Fruit fly (Drosophila melanogaster): ENCODE data around the gene CG43125.

The CG43125 gene

dm6 chr3R:28283419-28283818 lies 20.0 kb upstream of the CG43125 start, which contains the start of gene CG34437:
Gene CG34437 (plus strand): TSS chr3R:28283719.
- TF ChIP-seq CG11617 (GFP tag; optimal IDR thresholded peaks at IDR 0.05) (no peak), Crg-1 (GFP tag; optimal IDR thresholded peaks at IDR 0.05) (no peak), CG14711 (tag; optimal IDR thresholded peaks at IDR 0.05) (no peak), CG1620 (GFP tag; optimal IDR thresholded peaks at IDR 0.05) (no peak)

- no peak for TF ChIP-seq cic (GFP tag; optimal IDR thresholded peaks at IDR 0.05)
- no peak for TF ChIP-seq pad (GFP tag; optimal IDR thresholded peaks at IDR 0.05)
- no peak for TF ChIP-seq CG12768 (GFP tag; optimal IDR thresholded peaks at IDR 0.05)
- TF ChIP-seq CG7045 (GFP tag; optimal IDR thresholded peaks at IDR 0.05), result no peak
Measured at dm6 chr3R:28282280-28282679, 18.9 kb upstream of the CG43125 start, which contains the start of gene CG34436. Gene CG34436 (plus strand): TSS chr3R:28282580.

dm6 chr3R:28264673-28265072 lies 1.3 kb upstream of the CG43125 start, which contains the start of gene CG43124:
Gene CG43124 (minus strand): TSS chr3R:28264773.
- no peak for TF ChIP-seq cic (GFP tag; optimal IDR thresholded peaks at IDR 0.05)
- TF ChIP-seq CG7101 (tag; optimal IDR thresholded peaks at IDR 0.05), result no peak
- TF ChIP-seq Crg-1 (GFP tag; optimal IDR thresholded peaks at IDR 0.05), result no peak
- TF ChIP-seq Clk (GFP tag; optimal IDR thresholded peaks at IDR 0.05), result no peak
- TF ChIP-seq CG5204 (GFP tag; optimal IDR thresholded peaks at IDR 0.05), result no peak
- no peak for TF ChIP-seq ovo (GFP tag; optimal IDR thresholded peaks at IDR 0.05)
- no peak for TF ChIP-seq CG33017 (tag; optimal IDR thresholded peaks at IDR 0.05)
- TF ChIP-seq kay (GFP tag; ENCODE audit: borderline replicate concordance), result no peak
- TF ChIP-seq Mnt (GFP tag; optimal IDR thresholded peaks at IDR 0.05), result no peak
- TF ChIP-seq pad (GFP tag; optimal IDR thresholded peaks at IDR 0.05), result no peak
- TF ChIP-seq CG12768 (GFP tag; optimal IDR thresholded peaks at IDR 0.05), result no peak
- TF ChIP-seq tj (GFP tag; optimal IDR thresholded peaks at IDR 0.05), result no peak
- TF ChIP-seq cnc (optimal IDR thresholded peaks at IDR 0.05), result no peak
- TF ChIP-seq bab1 (GFP tag; optimal IDR thresholded peaks at IDR 0.05), result no peak
- TF ChIP-seq toe (GFP tag; optimal IDR thresholded peaks at IDR 0.05), result no peak
- TF ChIP-seq CG11617 (GFP tag; optimal IDR thresholded peaks at IDR 0.05), result no peak

- TF ChIP-seq CG33017 (tag; optimal IDR thresholded peaks at IDR 0.05) (no peak), CG5204 (GFP tag; optimal IDR thresholded peaks at IDR 0.05) (no peak), bab1 (GFP tag; optimal IDR thresholded peaks at IDR 0.05) (no peak), CG7101 (tag; optimal IDR thresholded peaks at IDR 0.05) (no peak), Hr96 (GFP tag; optimal IDR thresholded peaks at IDR 0.05) (no peak), Crg-1 (GFP tag; optimal IDR thresholded peaks at IDR 0.05) (no peak), toe (GFP tag; optimal IDR thresholded peaks at IDR 0.05) (no peak), CG11617 (GFP tag; optimal IDR thresholded peaks at IDR 0.05) (no peak), tj (GFP tag; optimal IDR thresholded peaks at IDR 0.05) (no peak), CG7045 (GFP tag; optimal IDR thresholded peaks at IDR 0.05) (no peak), kay (GFP tag; ENCODE audit: borderline replicate concordance) (no peak)
Measured at dm6 chr3R:28237797-28238196, 25.6 kb downstream of the CG43125 start.

DNA sequence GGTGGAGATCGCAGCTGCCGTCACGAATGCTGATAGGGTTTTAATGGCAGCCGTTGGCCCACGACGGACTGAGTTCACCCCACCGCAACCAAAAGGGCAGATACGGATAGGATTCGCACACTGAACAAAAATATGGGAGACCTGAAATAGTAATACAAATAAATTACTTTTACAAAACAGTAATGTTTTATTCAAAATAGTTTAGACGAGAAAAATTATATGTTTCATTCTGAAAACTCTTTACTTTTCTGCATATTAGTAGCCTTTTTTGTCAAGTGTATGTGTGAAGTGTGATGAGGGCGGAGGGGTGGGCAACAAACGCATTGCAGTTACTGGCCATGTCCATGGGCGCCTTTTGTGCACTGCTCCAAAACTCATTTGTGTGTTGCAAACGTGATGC lies 27.3 kb downstream of the CG43125 start:
- no peak for TF ChIP-seq Mnt (GFP tag; optimal IDR thresholded peaks at IDR 0.05)
- TF ChIP-seq Crg-1 (GFP tag; optimal IDR thresholded peaks at IDR 0.05), result no peak
- no peak for TF ChIP-seq CG1620 (GFP tag; optimal IDR thresholded peaks at IDR 0.05)
- no peak for TF ChIP-seq toe (GFP tag; optimal IDR thresholded peaks at IDR 0.05)
- no peak for TF ChIP-seq CG7045 (GFP tag; optimal IDR thresholded peaks at IDR 0.05)
- no peak for TF ChIP-seq cic (GFP tag; optimal IDR thresholded peaks at IDR 0.05)
- TF ChIP-seq kay (GFP tag; ENCODE audit: borderline replicate concordance), result no peak
- TF ChIP-seq CG33017 (tag; optimal IDR thresholded peaks at IDR 0.05), result no peak
- no peak for TF ChIP-seq Hr96 (GFP tag; optimal IDR thresholded peaks at IDR 0.05)
- TF ChIP-seq pad (GFP tag; optimal IDR thresholded peaks at IDR 0.05), result no peak
